Fruit fly (Drosophila melanogaster) ovary, adult (tissue): Measurements from ENCODE around the gene Pis.
A peak's percentile ranks its signal among the peaks of the same experiment; 100 is the strongest.

Experiments
- CG17801 ChIP-seq: fragments of 200-800 bp; optimal IDR thresholded peaks from 2 replicates; lab custom pipeline; 2019; ENCODE audit warnings: missing biosample characterization, mild to moderate bottlenecking, missing genetic modification characterization, moderate library complexity; ENCODE audit not compliant: partially characterized antibody

Pis gene

dm6 chrX:15703720-15704206 lies at the start of gene Pis, which contains the start of gene Hap40:
TSS of gene Pis (minus strand) at chrX:15703770.
TSS of gene Hap40 (plus strand) at chrX:15704125.
- TF ChIP-seq CG17801 (GFP tag; lab: Kevin White, UChicago) = no peak

dm6 chrX:15748945-15749344 lies 45.4 kb upstream of the Pis start, which contains the start of gene Mvd:
TSS of gene Mvd (plus strand) at chrX:15749166.
- peak; percentile 52 for TF ChIP-seq CG17801 (GFP tag; lab: Kevin White, UChicago)

dm6 chrX:15746682-15747196 lies 43.2 kb upstream of the Pis start:
- TF ChIP-seq CG17801 (GFP tag; lab: Kevin White, UChicago) = no peak

dm6 chrX:15745905-15746681 lies 42.5 kb upstream of the Pis start, which contains the start of the genes CG8944 and CCT6:
TSS of gene CG8944 (minus strand) at chrX:15746231.
TSS of gene CCT6 (plus strand) at chrX:15746648.
- TF ChIP-seq CG17801 (GFP tag; lab: Kevin White, UChicago) = peak; percentile 8

dm6 chrX:15740881-15741280 lies 37.3 kb upstream of the Pis start:
- no peak for TF ChIP-seq CG17801 (GFP tag; lab: Kevin White, UChicago)

- peak; percentile 8 for TF ChIP-seq CG17801 (GFP tag; lab: Kevin White, UChicago)
These were observed 36.7 kb upstream of the Pis start for dm6 chrX:15740288-15740726.

dm6 chrX:15738890-15739550 lies 35.5 kb upstream of the Pis start, which contains the start of the genes CG11679 and CG8206:
TSS of gene CG11679 (minus strand) at chrX:15738954.
TSS of gene CG8206 (plus strand) at chrX:15739230.
- peak; percentile 79 for TF ChIP-seq CG17801 (GFP tag; lab: Kevin White, UChicago)

- peak; percentile 17 for TF ChIP-seq CG17801 (GFP tag; lab: Kevin White, UChicago)
These were observed 33.5 kb upstream of the Pis start, which contains the start of gene Arp6 for dm6 chrX:15737110-15737509. TSS of gene Arp6 (minus strand) at chrX:15737120.

- peak; percentile 66 for TF ChIP-seq CG17801 (GFP tag; lab: Kevin White, UChicago)
These were observed 30.4 kb upstream of the Pis start, which contains the start of the genes CG12379 and MagR for dm6 chrX:15733995-15734394. TSS of gene CG12379 (minus strand) at chrX:15733996. TSS of gene MagR (plus strand) at chrX:15734270.

dm6 chrX:15733192-15733892 lies 29.8 kb upstream of the Pis start:
- no peak for TF ChIP-seq CG17801 (GFP tag; lab: Kevin White, UChicago)

dm6 chrX:15731968-15732367 lies 28.4 kb upstream of the Pis start, which contains the start of gene CG8191:
TSS of gene CG8191 (plus strand) at chrX:15732178.
- TF ChIP-seq CG17801 (GFP tag; lab: Kevin White, UChicago) = no peak

dm6 chrX:15712409-15712808 lies 8.8 kb upstream of the Pis start, which contains the start of gene HUWE1:
TSS of gene HUWE1 (plus strand) at chrX:15712628.
- peak; percentile 59 for TF ChIP-seq CG17801 (GFP tag; lab: Kevin White, UChicago)

dm6 chrX:15710751-15711179 lies 7.2 kb upstream of the Pis start:
- no peak for TF ChIP-seq CG17801 (GFP tag; lab: Kevin White, UChicago)
